Fruit fly (Drosophila melanogaster): Measurements from ENCODE around the gene IntS6.

Gene IntS6

DNA sequence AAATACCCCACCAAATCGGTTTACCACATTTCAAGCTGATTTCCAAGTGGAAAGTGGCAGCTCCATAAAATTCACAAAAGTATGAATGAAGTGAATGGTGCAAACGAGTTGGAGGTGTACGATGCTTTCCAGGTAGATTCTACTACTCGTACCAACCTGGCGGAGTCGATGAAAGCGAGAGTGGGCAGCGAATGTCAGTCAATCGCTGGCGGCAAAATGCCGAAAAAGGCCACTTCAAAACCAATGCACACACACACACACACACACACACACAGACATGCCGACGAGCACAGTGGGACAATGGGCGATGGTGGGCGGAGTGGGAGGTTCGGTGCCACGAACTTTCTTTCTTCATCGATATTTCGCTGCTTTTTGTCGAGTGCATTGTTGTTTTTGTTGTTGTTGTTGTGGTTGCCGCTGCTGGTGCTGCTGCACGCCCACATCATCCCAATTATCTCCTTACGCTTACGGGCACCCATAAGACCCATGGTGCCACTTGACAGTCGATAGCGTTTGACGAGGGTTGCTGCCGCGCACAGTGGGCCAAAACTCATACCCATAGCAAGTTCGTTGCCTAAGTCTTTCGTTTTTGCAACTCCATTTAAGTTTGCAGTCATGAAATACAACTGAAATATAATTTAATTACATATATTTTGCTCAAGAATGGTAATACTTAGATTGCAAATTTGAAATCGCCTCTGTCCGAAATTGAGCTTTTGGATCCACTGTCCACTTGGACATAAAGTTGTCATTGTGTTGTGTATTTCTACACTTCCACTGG lies 36.4 kb upstream of the IntS6 start:
- TF ChIP-seq salr (GFP tag; optimal IDR thresholded peaks at IDR 0.05) (peak; percentile 11 to 13), Hr4 (GFP tag; optimal IDR thresholded peaks at IDR 0.05) (peak; percentile 78), achi (GFP tag; optimal IDR thresholded peaks at IDR 0.05) (peak; percentile 61), CG9139 (GFP tag; optimal IDR thresholded peaks at IDR 0.05) (no peak), CG8632 (GFP tag; optimal IDR thresholded peaks at IDR 0.05) (peak; percentile 64), net (GFP tag; optimal IDR thresholded peaks at IDR 0.05) (peak; percentile 54), dac (GFP tag; optimal IDR thresholded peaks at IDR 0.05) (peak; percentile 64), fd85E (GFP tag; optimal IDR thresholded peaks at IDR 0.05) (no peak), Ets21C (GFP tag; optimal IDR thresholded peaks at IDR 0.05) (peak; percentile 51), CG8119 (GFP tag; IDR thresholded peaks at IDR 0.05) (peak; percentile 85), CG32006 (GFP tag; optimal IDR thresholded peaks at IDR 0.05) (peak; percentile 89), esn (GFP tag; optimal IDR thresholded peaks at IDR 0.05) (peak; percentile 84), CG6163 (GFP tag; IDR thresholded peaks at IDR 0.05) (peak; percentile 72; the same call in 2 of the 3 replicates), CG6276 (GFP tag; optimal IDR thresholded peaks at IDR 0.05) (peak; percentile 66), CG4318 (GFP tag; optimal IDR thresholded peaks at IDR 0.05) (peak; percentile 74), vri (GFP tag; optimal IDR thresholded peaks at IDR 0.05) (peak; percentile 80), Eip93F (GFP tag; optimal IDR thresholded peaks at IDR 0.05) (peak; percentile 5), ss (GFP tag; optimal IDR thresholded peaks at IDR 0.05) (peak; percentile 14 to 19), Hr38 (GFP tag; optimal IDR thresholded peaks at IDR 0.05) (no peak), dsx (GFP tag; optimal IDR thresholded peaks at IDR 0.05; ENCODE audit: poor library complexity, severe bottlenecking) (no peak), Smox (GFP tag; optimal IDR thresholded peaks at IDR 0.05) (peak; percentile 76), Sox14 (GFP tag; optimal IDR thresholded peaks at IDR 0.05) (peak; percentile 69), Eip75B (GFP tag; optimal IDR thresholded peaks at IDR 0.05) (peak; percentile 58), CG34406 (GFP tag; optimal IDR thresholded peaks at IDR 0.05) (peak; percentile 63), Met (GFP tag; optimal IDR thresholded peaks at IDR 0.05) (peak; percentile 82), Sox15 (GFP tag; optimal IDR thresholded peaks at IDR 0.05) (peak; percentile 50), eg (GFP tag; IDR thresholded peaks at IDR 0.05) (peak; percentile 71; the same call in 2 of the 3 replicates), OdsH (GFP tag; optimal IDR thresholded peaks at IDR 0.05) (peak; percentile 70), CG10631 (GFP tag; optimal IDR thresholded peaks at IDR 0.05) (peak; percentile 58), CG15336 (GFP tag; IDR thresholded peaks at IDR 0.05) (peak; percentile 74), lz (GFP tag; optimal IDR thresholded peaks at IDR 0.05) (peak; percentile 76), CG8319 (GFP tag; optimal IDR thresholded peaks at IDR 0.05) (peak; percentile 23), CG11294 (GFP tag; IDR thresholded peaks at IDR 0.05) (no peak), svp (GFP tag) (peak; percentile 89), fd59A (GFP tag; optimal IDR thresholded peaks at IDR 0.05) (peak; percentile 37), CG3919 (GFP tag; optimal IDR thresholded peaks at IDR 0.05) (peak; percentile 72), CG6792 (GFP tag; optimal IDR thresholded peaks at IDR 0.05) (peak; percentile 79), CG11762 (GFP tag; optimal IDR thresholded peaks at IDR 0.05; ENCODE audit: insufficient read depth) (peak; percentile 60), Lpt (GFP tag; optimal IDR thresholded peaks at IDR 0.05) (peak; percentile 66), CG11902 (GFP tag; optimal IDR thresholded peaks at IDR 0.05) (peak; percentile 11), CG6854 (GFP tag; optimal IDR thresholded peaks at IDR 0.05) (peak; percentile 20), fkh (GFP tag; optimal IDR thresholded peaks at IDR 0.05) (no peak), Blimp-1 (GFP tag; optimal IDR thresholded peaks at IDR 0.05) (peak; percentile 82), topi (GFP tag; optimal IDR thresholded peaks at IDR 0.05) (peak; percentile 71), CG7368 (GFP tag; optimal IDR thresholded peaks at IDR 0.05) (peak; percentile 12), spab (GFP tag; optimal IDR thresholded peaks at IDR 0.05) (peak; percentile 1), Eip78C (GFP tag) (peak; percentile 90), CG3032 (tag; optimal IDR thresholded peaks at IDR 0.05) (no peak), Ets96B (tag; optimal IDR thresholded peaks at IDR 0.05) (peak; percentile 44), Gug (GFP tag; IDR thresholded peaks at IDR 0.05) (no peak), Hr39 (GFP tag; optimal IDR thresholded peaks at IDR 0.05) (peak; percentile 68)
